Worm (Caenorhabditis elegans) whole organism, midembryonic: Measurements from ENCODE around the gene fbxa-52.
"Not testable (repeated sequence)": the region's sequence is repeated elsewhere in the genome, so short reads cannot be mapped to it uniquely, and the experiment has no call there.

Source experiments
- T22C8.4 ChIP-seq: fragments of 200-800 bp; sonication (Bioruptor generic); IDR thresholded peaks from 2 replicates; pipeline ENCODE4 v1.3.6; 2022; ENCODE audit warnings: missing genetic modification characterization, missing compliant biosample characterization
- cog-1 ChIP-seq: sonication (generic microtip); optimal IDR thresholded peaks from 2 replicates; lab custom pipeline; 2016; ENCODE audit warnings: missing genetic modification characterization, missing compliant biosample characterization
- flt-1 ChIP-seq: fragments of 200-800 bp; sonication (Bioruptor generic); IDR thresholded peaks from 2 replicates; pipeline ENCODE4 v1.3.6; 2022; ENCODE audit warnings: missing genetic modification characterization, missing compliant biosample characterization
- klf-2 ChIP-seq: fragments of 200-800 bp; sonication (Bioruptor generic); conservative IDR thresholded peaks from 2 replicates; pipeline ENCODE4 v1.3.6; 2022; ENCODE audit warnings: missing genetic modification reagents, missing genetic modification characterization, missing compliant biosample characterization
- med-1 ChIP-seq: sonication (generic microtip); optimal IDR thresholded peaks from 2 replicates; lab custom pipeline; 2017; ENCODE audit warnings: missing genetic modification characterization, mild to moderate bottlenecking, missing compliant biosample characterization, antibody characterized with exemption, missing genetic modification reagents; ENCODE audit not compliant: insufficient read depth
- ref-1 ChIP-seq: fragments of 200-800 bp; sonication (Bioruptor generic); conservative IDR thresholded peaks from 2 replicates; pipeline ENCODE4 v1.3.6; 2022; ENCODE audit warnings: missing genetic modification reagents, missing genetic modification characterization, missing compliant biosample characterization
- tab-1 ChIP-seq: fragments of 200-800 bp; sonication (Bioruptor generic); IDR thresholded peaks from 2 replicates; pipeline ENCODE4 v1.3.6; 2022; ENCODE audit warnings: missing genetic modification characterization, missing compliant biosample characterization
- ztf-23 ChIP-seq: fragments of 200-800 bp; sonication (Bioruptor generic); IDR thresholded peaks from 2 replicates; pipeline ENCODE4 v1.3.6; 2022; ENCODE audit warnings: missing genetic modification reagents, missing genetic modification characterization, missing compliant biosample characterization
- ztf-29 ChIP-seq: fragments of 200-800 bp; sonication (Bioruptor generic); IDR thresholded peaks from 2 replicates; pipeline ENCODE4 v1.3.6; 2022; ENCODE audit warnings: missing genetic modification reagents, missing genetic modification characterization, missing compliant biosample characterization

fbxa-52 gene

ce11 chrX:1703840-1704239, 8.6 kb downstream of the fbxa-52 start, which contains the start of gene C36C9.5:
C36C9.5 (minus strand) TSS chrX:1703940.
- TF ChIP-seq tab-1 (no peak), flt-1 (GFP tag; lab: Robert Waterston, UW) (no peak), T22C8.4 (GFP tag; lab: Robert Waterston, UW) (no peak), cog-1 (tag; lab: Kevin White, UChicago) (no peak), ztf-23 (GFP tag; lab: Robert Waterston, UW) (no peak), ztf-29 (no peak), ref-1 (GFP tag; lab: Robert Waterston, UW) (no peak), klf-2 (GFP tag; lab: Robert Waterston, UW) (no peak), med-1 (GFP tag; lab: Kevin White, UChicago) (no peak)

- TF ChIP-seq cog-1 (tag; lab: Kevin White, UChicago) (no peak), tab-1 (0 out of 2 replicates have a peak, but pooled peaks have one; percentile 26)
Measured at ce11 chrX:1703049-1703448, 9.4 kb downstream of the fbxa-52 start.

ce11 chrX:1698476-1698875, 14.0 kb downstream of the fbxa-52 start:
- TF ChIP-seq cog-1 (tag; lab: Kevin White, UChicago): no peak
- TF ChIP-seq ztf-29: no peak
- TF ChIP-seq flt-1 (GFP tag; lab: Robert Waterston, UW): no peak
- no peak for TF ChIP-seq klf-2 (GFP tag; lab: Robert Waterston, UW)
- TF ChIP-seq T22C8.4 (GFP tag; lab: Robert Waterston, UW): no peak

- not testable (repeated sequence) for TF ChIP-seq cog-1 (tag; lab: Kevin White, UChicago); ztf-23 (GFP tag; lab: Robert Waterston, UW); klf-2 (GFP tag; lab: Robert Waterston, UW)
Measured at ce11 chrX:1696879-1697278, 15.6 kb downstream of the fbxa-52 start, which contains the start of gene C36C9.4. C36C9.4 (minus strand) TSS chrX:1696979.

ce11 chrX:1690894-1691293, 21.5 kb downstream of the fbxa-52 start, which contains the start of gene C36C9.6:
C36C9.6 (minus strand) TSS chrX:1690994.
- not testable (repeated sequence) for TF ChIP-seq ref-1 (GFP tag; lab: Robert Waterston, UW); med-1 (GFP tag; lab: Kevin White, UChicago); cog-1 (tag; lab: Kevin White, UChicago)

- not testable (repeated sequence) for TF ChIP-seq ztf-23 (GFP tag; lab: Robert Waterston, UW); flt-1 (GFP tag; lab: Robert Waterston, UW); med-1 (GFP tag; lab: Kevin White, UChicago)
Measured at ce11 chrX:1689996-1690395, 22.4 kb downstream of the fbxa-52 start, which contains the start of gene C36C9.12. C36C9.12 (minus strand) TSS chrX:1690096.

- TF ChIP-seq cog-1 (tag; lab: Kevin White, UChicago); klf-2 (GFP tag; lab: Robert Waterston, UW); med-1 (GFP tag; lab: Kevin White, UChicago): not testable (repeated sequence)
Measured at ce11 chrX:1687079-1687478, 25.4 kb downstream of the fbxa-52 start, which contains the start of gene C36C9.11. C36C9.11 (plus strand) TSS chrX:1687379.

- no peak for TF ChIP-seq med-1 (GFP tag; lab: Kevin White, UChicago)
Measured at ce11 chrX:1682558-1682957, 29.9 kb downstream of the fbxa-52 start, which contains the start of gene meg-4. meg-4 (plus strand) TSS chrX:1682954.

DNA sequence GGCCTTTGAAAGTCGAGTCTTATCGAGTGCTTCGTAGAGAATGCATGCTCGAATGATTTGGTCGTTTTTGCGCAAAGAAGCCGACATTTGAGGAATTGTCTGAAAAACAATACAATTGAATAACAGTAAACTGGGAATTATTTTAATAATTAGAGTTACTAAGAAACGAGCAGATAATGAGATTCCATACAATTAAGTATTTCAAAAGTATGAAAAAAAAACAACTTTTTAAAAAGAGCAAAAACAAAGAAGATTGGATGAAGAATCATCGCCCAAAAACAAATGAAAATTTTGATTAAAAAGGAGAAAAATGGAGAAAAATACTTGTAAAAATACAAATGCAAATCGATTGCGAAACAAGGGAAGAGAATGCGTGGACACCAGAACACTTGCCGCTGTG, 34.4 kb downstream of the fbxa-52 start, which contains the start of gene fbxa-170:
fbxa-170 (minus strand) TSS at position 101 of the 400 bp plus-strand sequence.
- TF ChIP-seq ztf-23 (GFP tag; lab: Robert Waterston, UW) (no peak), T22C8.4 (GFP tag; lab: Robert Waterston, UW) (no peak), ref-1 (GFP tag; lab: Robert Waterston, UW) (no peak), med-1 (GFP tag; lab: Kevin White, UChicago) (no peak), ztf-29 (no peak), tab-1 (no peak)

- TF ChIP-seq ztf-29: no peak
- TF ChIP-seq flt-1 (GFP tag; lab: Robert Waterston, UW): no peak
- TF ChIP-seq ztf-23 (GFP tag; lab: Robert Waterston, UW): no peak
- TF ChIP-seq ref-1 (GFP tag; lab: Robert Waterston, UW): no peak
- TF ChIP-seq klf-2 (GFP tag; lab: Robert Waterston, UW): no peak
- no peak for TF ChIP-seq cog-1 (tag; lab: Kevin White, UChicago)
- no peak for TF ChIP-seq med-1 (GFP tag; lab: Kevin White, UChicago)
- no peak for TF ChIP-seq tab-1
- no peak for TF ChIP-seq T22C8.4 (GFP tag; lab: Robert Waterston, UW)
Measured at ce11 chrX:1675879-1676278, 36.6 kb downstream of the fbxa-52 start.

DNA sequence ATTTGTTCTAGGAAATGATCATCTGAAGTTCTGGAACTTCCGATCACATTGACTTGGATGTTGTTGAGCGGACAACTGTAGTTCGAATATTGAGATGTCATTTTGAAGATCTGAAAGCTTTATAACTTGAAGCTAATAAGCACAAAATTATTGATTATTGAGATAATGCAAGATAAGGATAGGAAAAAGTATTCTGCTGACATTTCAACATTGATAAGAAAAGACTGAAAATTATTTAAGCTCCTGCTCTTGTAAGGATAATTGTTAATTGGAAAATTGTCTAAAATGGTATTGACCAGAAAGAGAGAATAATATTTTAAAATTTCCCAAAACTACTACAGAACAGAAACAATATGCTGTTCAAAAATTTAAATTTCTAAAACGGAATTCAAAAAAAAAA, 38.4 kb downstream of the fbxa-52 start, which contains the start of gene tbx-31:
tbx-31 (minus strand) TSS at position 101 of the 400 bp plus-strand sequence.
- TF ChIP-seq flt-1 (GFP tag; lab: Robert Waterston, UW): no peak
